Fruit fly (Drosophila melanogaster) whole organism, embryonic: ENCODE measurements around the gene cav.

Experiments
- CG11695 ChIP-seq: fragments of 200-800 bp; sonication (Bioruptor generic); IDR thresholded peaks from 3 replicates; pipeline ENCODE4 v1.3.6; 2022; ENCODE audit warnings: missing biosample characterization, missing genetic modification characterization
- CG12299 ChIP-seq: fragments of 200-800 bp; sonication (Bioruptor generic); optimal IDR thresholded peaks from 2 replicates; lab custom pipeline; 2018; ENCODE audit warnings: missing biosample characterization, mild to moderate bottlenecking, missing genetic modification characterization
- CG1602 ChIP-seq: fragments of 200-800 bp; sonication (Bioruptor generic); optimal IDR thresholded peaks from 3 replicates; lab custom pipeline; 2016; ENCODE audit warnings: missing biosample characterization, missing genetic modification characterization
- CG17328 ChIP-seq: fragments of 200-800 bp; sonication (Bioruptor generic); IDR thresholded peaks from 2 replicates; pipeline ENCODE4 v1.3.6; 2022; ENCODE audit warnings: missing biosample characterization, missing genetic modification characterization
- CG2199 ChIP-seq: fragments of 200-800 bp; sonication (Bioruptor generic); IDR thresholded peaks from 3 replicates; pipeline ENCODE4 v1.3.6; 2022; ENCODE audit warnings: missing biosample characterization, missing genetic modification characterization
- CG30020 ChIP-seq: fragments of 200-800 bp; optimal IDR thresholded peaks from 2 replicates; lab custom pipeline; 2019; ENCODE audit warnings: missing biosample characterization, mild to moderate bottlenecking, missing genetic modification characterization, moderate library complexity
- CG33213 ChIP-seq: fragments of 200-800 bp; sonication (Bioruptor generic); optimal IDR thresholded peaks from 3 replicates; lab custom pipeline; 2016; ENCODE audit warnings: missing biosample characterization, missing genetic modification characterization
- CG4404 ChIP-seq: fragments of 200-800 bp; sonication (Bioruptor generic); IDR thresholded peaks from 2 replicates; pipeline ENCODE4 v1.3.6; 2022; ENCODE audit warnings: missing biosample characterization, missing genetic modification characterization
- CG6813 ChIP-seq: fragments of 200-800 bp; sonication (Bioruptor generic); optimal IDR thresholded peaks from 2 replicates; lab custom pipeline; 2017; ENCODE audit warnings: missing biosample characterization, missing genetic modification characterization, mild to moderate bottlenecking, moderate library complexity, missing genetic modification reagents
- CG7271 ChIP-seq: fragments of 200-800 bp; sonication (Bioruptor generic); optimal IDR thresholded peaks from 2 replicates; lab custom pipeline; 2018; ENCODE audit warnings: missing biosample characterization, mild to moderate bottlenecking, missing genetic modification characterization, moderate library complexity
- CG7556 ChIP-seq: fragments of 200-800 bp; sonication (Bioruptor generic); optimal IDR thresholded peaks from 2 replicates; lab custom pipeline; 2017; ENCODE audit warnings: missing biosample characterization, mild to moderate bottlenecking, missing genetic modification characterization
- CG7963 ChIP-seq: fragments of 200-800 bp; sonication (Bioruptor generic); IDR thresholded peaks from 3 replicates; pipeline ENCODE4 v1.3.6; 2022; ENCODE audit warnings: missing biosample characterization, missing genetic modification characterization; ENCODE audit not compliant: partially characterized antibody
- CG9817 ChIP-seq: fragments of 200-800 bp; sonication (Bioruptor generic); optimal IDR thresholded peaks from 2 replicates; lab custom pipeline; 2018; ENCODE audit warnings: missing biosample characterization, mild to moderate bottlenecking, missing genetic modification characterization, moderate library complexity
- CoRest ChIP-seq: fragments of 200-800 bp; sonication (Bioruptor generic); optimal IDR thresholded peaks from 3 replicates; lab custom pipeline; 2018; ENCODE audit warnings: missing biosample characterization, mild to moderate bottlenecking, missing genetic modification characterization, moderate library complexity
- HLH3B ChIP-seq: fragments of 200-800 bp; sonication (Bioruptor generic); IDR thresholded peaks from 2 replicates; pipeline ENCODE4 v1.3.6; 2022; ENCODE audit warnings: missing biosample characterization, missing genetic modification characterization
- Hmr ChIP-seq: fragments of 200-800 bp; sonication (Bioruptor generic); optimal IDR thresholded peaks from 3 replicates; lab custom pipeline; 2017; ENCODE audit warnings: mild to moderate bottlenecking, missing biosample characterization, missing genetic modification reagents, missing genetic modification characterization
- Hr78 ChIP-seq, 2 experiments: fragments of 200-800 bp in 1 of 2; fragments of >200 bp in 1 of 2; sonication (Bioruptor generic) in 1 of 2; optimal IDR thresholded peaks; 2 replicates each; lab custom pipeline; 2017 to 2019; ENCODE audit warnings: missing biosample characterization in 2 of 2, missing genetic modification characterization in 2 of 2, mild to moderate bottlenecking in 1 of 2, moderate library complexity in 1 of 2
- Max ChIP-seq: fragments of 200-800 bp; sonication (Bioruptor generic); optimal IDR thresholded peaks from 2 replicates; lab custom pipeline; 2016; ENCODE audit warnings: missing biosample characterization, mild to moderate bottlenecking, missing genetic modification characterization
- Myb ChIP-seq: fragments of 200-800 bp; sonication (Bioruptor generic); optimal IDR thresholded peaks from 2 replicates; lab custom pipeline; 2016; ENCODE audit warnings: missing biosample characterization, missing genetic modification characterization
- NC2β ChIP-seq: fragments of 200-800 bp; sonication (Bioruptor generic); optimal IDR thresholded peaks from 2 replicates; lab custom pipeline; 2016; ENCODE audit warnings: missing biosample characterization, missing genetic modification characterization
- PHDP ChIP-seq: fragments of 200-800 bp; sonication (Bioruptor generic); optimal IDR thresholded peaks from 3 replicates; lab custom pipeline; 2018; ENCODE audit warnings: missing biosample characterization, mild to moderate bottlenecking, missing genetic modification characterization, moderate library complexity
- Rx ChIP-seq: fragments of 200-800 bp; sonication (Bioruptor generic); IDR thresholded peaks from 2 replicates; pipeline ENCODE4 v1.3.6; 2022; ENCODE audit warnings: missing biosample characterization, missing genetic modification characterization
- Trl ChIP-seq, 3 experiments: fragments of >200 bp in 2 of 3; fragments of 200-800 bp in 1 of 3; sonication (Bioruptor generic) in 1 of 3; optimal IDR thresholded peaks; 2 replicates in 1 of 3; 3 replicates in 2 of 3; lab custom pipeline; 2016 to 2017; ENCODE audit warnings: missing biosample characterization in 1 of 3, missing genetic modification characterization in 1 of 3
- YL-1 ChIP-seq: fragments of 200-800 bp; sonication (Bioruptor generic); optimal IDR thresholded peaks from 3 replicates; lab custom pipeline; 2017; ENCODE audit warnings: missing biosample characterization, mild to moderate bottlenecking, missing genetic modification characterization
- abd-A ChIP-seq: fragments of 200-800 bp; sonication (Bioruptor generic); optimal IDR thresholded peaks from 3 replicates; lab custom pipeline; 2019; ENCODE audit warnings: missing biosample characterization, mild to moderate bottlenecking, missing genetic modification characterization, moderate library complexity
- ash1 ChIP-seq: fragments of 200-800 bp; sonication (Bioruptor generic); optimal IDR thresholded peaks from 2 replicates; lab custom pipeline; 2018; ENCODE audit warnings: missing biosample characterization, mild to moderate bottlenecking, missing genetic modification characterization
- caup ChIP-seq: fragments of 200-800 bp; sonication (Bioruptor generic); optimal IDR thresholded peaks from 3 replicates; lab custom pipeline; 2017; ENCODE audit warnings: missing biosample characterization, mild to moderate bottlenecking, missing genetic modification characterization, moderate library complexity; ENCODE audit not compliant: severe bottlenecking
- chn ChIP-seq: fragments of 200-800 bp; sonication (Bioruptor generic); optimal IDR thresholded peaks from 2 replicates; lab custom pipeline; 2016; ENCODE audit warnings: missing biosample characterization, missing genetic modification characterization
- dan ChIP-seq: fragments of 200-800 bp; sonication (Bioruptor generic); IDR thresholded peaks from 2 replicates; pipeline ENCODE4 v1.3.6; 2022; ENCODE audit warnings: missing biosample characterization, missing genetic modification characterization
- ewg ChIP-seq: fragments of 200-800 bp; sonication (Bioruptor generic); optimal IDR thresholded peaks from 3 replicates; lab custom pipeline; 2017; ENCODE audit warnings: mild to moderate bottlenecking, missing biosample characterization, missing genetic modification reagents, missing genetic modification characterization
- fd64A ChIP-seq: fragments of 200-800 bp; sonication (Bioruptor generic); optimal IDR thresholded peaks from 3 replicates; lab custom pipeline; 2018; ENCODE audit warnings: missing biosample characterization, mild to moderate bottlenecking, missing genetic modification characterization
- ftz-f1 ChIP-seq: fragments of 200-800 bp; sonication (Bioruptor generic); optimal IDR thresholded peaks from 2 replicates; lab custom pipeline; 2016; ENCODE audit warnings: missing biosample characterization, missing genetic modification characterization
- grau ChIP-seq: fragments of 200-800 bp; optimal IDR thresholded peaks from 3 replicates; lab custom pipeline; 2019; ENCODE audit warnings: missing biosample characterization, mild to moderate bottlenecking, missing genetic modification characterization, moderate library complexity
- gro ChIP-seq: fragments of 200-800 bp; sonication (Bioruptor generic); optimal IDR thresholded peaks from 2 replicates; lab custom pipeline; 2016; ENCODE audit warnings: missing biosample characterization, missing genetic modification characterization
- ham ChIP-seq: fragments of 200-800 bp; sonication (Bioruptor generic); IDR thresholded peaks from 2 replicates; pipeline ENCODE4 v1.3.6; 2022; ENCODE audit warnings: missing biosample characterization, missing genetic modification characterization
- hb ChIP-seq: fragments of 200-800 bp; sonication (Bioruptor generic); IDR thresholded peaks from 3 replicates; pipeline ENCODE4 v1.3.6; 2022; ENCODE audit warnings: missing biosample characterization, missing genetic modification characterization; ENCODE audit not compliant: partially characterized antibody
- jigr1 ChIP-seq: fragments of 200-800 bp; sonication (Bioruptor generic); IDR thresholded peaks from 3 replicates; pipeline ENCODE4 v1.3.6; 2022; ENCODE audit warnings: missing biosample characterization, missing genetic modification characterization
- lmd ChIP-seq: fragments of 200-800 bp; sonication (Bioruptor generic); IDR thresholded peaks from 2 replicates; pipeline ENCODE4 v1.3.6; 2022; ENCODE audit warnings: missing biosample characterization, missing genetic modification characterization
- mld ChIP-seq: fragments of 200-800 bp; sonication (Bioruptor generic); IDR thresholded peaks from 3 replicates; pipeline ENCODE4 v1.3.6; 2022; ENCODE audit warnings: missing biosample characterization, missing genetic modification characterization; ENCODE audit not compliant: partially characterized antibody
- nerfin-1 ChIP-seq: fragments of 200-800 bp; sonication (Bioruptor generic); optimal IDR thresholded peaks from 3 replicates; lab custom pipeline; 2019; ENCODE audit warnings: missing biosample characterization, mild to moderate bottlenecking, missing genetic modification characterization, moderate library complexity
- org-1 ChIP-seq: fragments of 200-800 bp; sonication (Bioruptor generic); optimal IDR thresholded peaks from 2 replicates; lab custom pipeline; 2017; ENCODE audit warnings: missing biosample characterization, missing genetic modification characterization
- pho ChIP-seq: fragments of 200-800 bp; sonication (Bioruptor generic); optimal IDR thresholded peaks from 2 replicates; lab custom pipeline; 2016; ENCODE audit warnings: missing biosample characterization, missing genetic modification characterization
- pnt ChIP-seq: fragments of 200-800 bp; sonication (Bioruptor generic); optimal IDR thresholded peaks from 3 replicates; lab custom pipeline; 2016; ENCODE audit warnings: missing biosample characterization, missing genetic modification characterization
- pros ChIP-seq: fragments of 200-800 bp; sonication (Bioruptor generic); optimal IDR thresholded peaks from 3 replicates; lab custom pipeline; 2019; ENCODE audit warnings: missing biosample characterization, mild to moderate bottlenecking, missing genetic modification characterization, moderate library complexity
- row ChIP-seq: fragments of 200-800 bp; sonication (Bioruptor generic); IDR thresholded peaks from 3 replicates; pipeline ENCODE4 v1.3.6; 2022; ENCODE audit warnings: missing biosample characterization, missing genetic modification characterization
- sr ChIP-seq: fragments of 200-800 bp; sonication (Bioruptor generic); IDR thresholded peaks from 3 replicates; pipeline ENCODE4 v1.3.6; 2022; ENCODE audit warnings: missing biosample characterization, missing genetic modification characterization
- vfl ChIP-seq: fragments of 200-800 bp; sonication (Bioruptor generic); optimal IDR thresholded peaks from 2 replicates; lab custom pipeline; 2016; ENCODE audit warnings: missing biosample characterization, missing genetic modification characterization
- wdn ChIP-seq: fragments of 200-800 bp; sonication (Bioruptor generic); IDR thresholded peaks from 2 replicates; pipeline ENCODE4 v1.3.6; 2022; ENCODE audit warnings: missing biosample characterization, missing genetic modification characterization
- wor ChIP-seq: fragments of 200-800 bp; sonication (Bioruptor generic); IDR thresholded peaks from 2 replicates; pipeline ENCODE4 v1.3.6; 2022; ENCODE audit warnings: missing biosample characterization, missing genetic modification characterization

The cav gene

DNA sequence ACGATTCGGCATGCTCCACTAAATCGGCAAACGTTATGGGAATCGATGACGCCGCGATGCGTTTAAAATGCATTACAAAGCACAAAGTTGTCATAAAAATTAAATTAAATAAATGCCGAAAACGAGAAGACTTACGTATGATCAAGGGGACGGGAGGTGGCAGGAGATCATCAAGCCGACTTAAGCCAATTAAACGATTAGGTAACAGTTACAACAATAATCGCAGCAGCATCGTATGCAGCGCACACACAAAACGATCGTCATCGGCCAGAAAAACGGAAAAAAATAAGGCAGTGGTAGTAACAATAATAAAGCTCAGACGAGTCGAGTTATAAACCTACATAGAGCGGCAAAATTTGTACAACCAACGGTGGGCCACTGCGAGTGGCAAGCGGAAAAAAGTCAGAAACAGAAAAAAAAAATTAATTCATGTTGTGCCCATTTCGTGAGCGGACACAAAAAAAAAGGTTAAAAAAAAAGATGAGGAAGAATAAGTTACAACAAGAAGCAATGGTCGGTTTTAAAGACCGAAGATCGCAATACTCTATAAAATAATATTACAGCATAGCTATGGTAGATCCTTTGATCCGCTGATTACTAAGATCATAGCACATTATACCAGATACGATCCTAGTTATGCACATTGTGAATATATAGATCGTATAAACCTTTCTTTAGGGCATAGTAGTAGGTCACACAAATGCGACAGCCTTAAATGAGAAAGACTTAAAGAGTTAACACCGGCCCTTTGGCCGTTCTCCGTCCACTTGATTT lies 14.4 kb upstream of the cav start (continued):
- TF ChIP-seq caup (GFP tag; lab: Kevin White, UChicago): no peak
- peak; percentile 65 for TF ChIP-seq CG17328 (GFP tag; lab: Robert Waterston, UW)
- TF ChIP-seq pnt (GFP tag; lab: Kevin White, UChicago): peak; percentile 40
- TF ChIP-seq PHDP (tag; lab: Kevin White, UChicago): peak; percentile 40
- TF ChIP-seq CG6813 (GFP tag; lab: Kevin White, UChicago): no peak
- TF ChIP-seq Hmr (GFP tag; lab: Kevin White, UChicago): no peak
- TF ChIP-seq Rx (GFP tag; lab: Robert Waterston, UW): no peak
- no peak for TF ChIP-seq pho (GFP tag; lab: Kevin White, UChicago)
- TF ChIP-seq nerfin-1 (tag; lab: Kevin White, UChicago): peak; percentile 59
- TF ChIP-seq pros (GFP tag; lab: Kevin White, UChicago): no peak
- TF ChIP-seq NC2β: no peak
- TF ChIP-seq wor (GFP tag; lab: Robert Waterston, UW): peak; percentile 33; the same call in 1 of the 2 replicates
- no peak for TF ChIP-seq ash1
- peak; percentile 38 for TF ChIP-seq ewg
- no peak for TF ChIP-seq CG2199
- peak; percentile 49 for TF ChIP-seq CG9817 (tag; lab: Kevin White, UChicago)
- TF ChIP-seq ftz-f1 (GFP tag; lab: Kevin White, UChicago): no peak
- TF ChIP-seq Max (GFP tag; lab: Kevin White, UChicago): no peak
- 0 out of 3 replicates have a peak, but pooled peaks have one; percentile 17 for TF ChIP-seq sr
- TF ChIP-seq lmd (GFP tag; lab: Robert Waterston, UW): peak; percentile 57
- TF ChIP-seq wdn (GFP tag; lab: Robert Waterston, UW): no peak
- TF ChIP-seq fd64A (GFP tag; lab: Kevin White, UChicago): no peak
- TF ChIP-seq CG7556 (GFP tag; lab: Kevin White, UChicago): peak; percentile 22
- TF ChIP-seq CG33213: no peak
- TF ChIP-seq ham (GFP tag; lab: Robert Waterston, UW): no peak
- TF ChIP-seq YL-1 (GFP tag; lab: Kevin White, UChicago): no peak
- TF ChIP-seq dan (GFP tag; lab: Robert Waterston, UW): no peak
- TF ChIP-seq jigr1 (GFP tag; lab: Robert Waterston, UW): no peak
- TF ChIP-seq mld (GFP tag; lab: Robert Waterston, UW): no peak
- TF ChIP-seq row (GFP tag; lab: Robert Waterston, UW): peak; percentile 56
- no peak for TF ChIP-seq CG12299 (tag; lab: Kevin White, UChicago)
- TF ChIP-seq chn (GFP tag; lab: Kevin White, UChicago): no peak
- peak; percentile 60 for TF ChIP-seq CoRest (tag; lab: Kevin White, UChicago)
- peak; percentile 47 for TF ChIP-seq grau (tag; lab: Kevin White, UChicago)
- no peak for TF ChIP-seq Myb (GFP tag; lab: Kevin White, UChicago)
- no peak for TF ChIP-seq CG7271 (tag; lab: Kevin White, UChicago)
- no peak for TF ChIP-seq Trl (optimal IDR thresholded peaks at IDR 0.05; lab: Kevin White, UChicago)
- peak; percentile 15 for TF ChIP-seq Trl (GFP tag; optimal IDR thresholded peaks at IDR 0.05; lab: Kevin White, UChicago)
- TF ChIP-seq gro (GFP tag; lab: Kevin White, UChicago): no peak
- TF ChIP-seq hb (GFP tag; lab: Robert Waterston, UW): no peak
- no peak for TF ChIP-seq vfl
- no peak for TF ChIP-seq CG7963 (GFP tag; lab: Robert Waterston, UW)
- TF ChIP-seq CG11695 (GFP tag; lab: Robert Waterston, UW): peak; percentile 43; the same call in 1 of the 3 replicates
- TF ChIP-seq CG30020 (tag; lab: Kevin White, UChicago): no peak
- peak; percentile 5 for TF ChIP-seq org-1
- TF ChIP-seq abd-A (tag; lab: Kevin White, UChicago): no peak
- no peak for TF ChIP-seq CG1602 (GFP tag; lab: Kevin White, UChicago)
- TF ChIP-seq CG4404 (GFP tag; lab: Robert Waterston, UW): no peak
- TF ChIP-seq HLH3B (GFP tag; lab: Robert Waterston, UW): peak; percentile 79
- peak in 1 of 2 experiments; percentile 36 for TF ChIP-seq Hr78 (GFP tag; optimal IDR thresholded peaks at IDR 0.05; lab: Kevin White, UChicago)
